Fruit fly (Drosophila melanogaster): ENCODE data around the gene CG1299.

The CG1299 gene

dm6 chr3L:4159264-4159663 lies 10.8 kb downstream of the CG1299 start:
- TF ChIP-seq Hnf4 (GFP tag; optimal IDR thresholded peaks at IDR 0.05) = no peak
- no peak for TF ChIP-seq HLH106 (tag; optimal IDR thresholded peaks at IDR 0.05)
- TF ChIP-seq GATAd (GFP tag; optimal IDR thresholded peaks at IDR 0.05) = no peak
- no peak for TF ChIP-seq jim (GFP tag; optimal IDR thresholded peaks at IDR 0.05)
- TF ChIP-seq Hr83 (GFP tag; optimal IDR thresholded peaks at IDR 0.05; ENCODE audit: poor library complexity, severe bottlenecking) = no peak
- TF ChIP-seq Myc (optimal IDR thresholded peaks at IDR 0.05) = no peak
- TF ChIP-seq woc (GFP tag; optimal IDR thresholded peaks at IDR 0.05) = no peak
- no peak for TF ChIP-seq br (GFP tag; optimal IDR thresholded peaks at IDR 0.05)
- TF ChIP-seq N (GFP tag; optimal IDR thresholded peaks at IDR 0.05) = no peak
- no peak for TF ChIP-seq tai (GFP tag; optimal IDR thresholded peaks at IDR 0.05)
- no peak for TF ChIP-seq pan (optimal IDR thresholded peaks at IDR 0.05)
- TF ChIP-seq sv (GFP tag; optimal IDR thresholded peaks at IDR 0.05) = no peak
- no peak for TF ChIP-seq ey (GFP tag; optimal IDR thresholded peaks at IDR 0.05)
- TF ChIP-seq OdsH (GFP tag; optimal IDR thresholded peaks at IDR 0.05) = no peak
- TF ChIP-seq rgr (GFP tag; optimal IDR thresholded peaks at IDR 0.05) = no peak
- TF ChIP-seq sage (GFP tag; optimal IDR thresholded peaks at IDR 0.05) = no peak
- no peak for TF ChIP-seq Jra (GFP tag; optimal IDR thresholded peaks at IDR 0.05)
- TF ChIP-seq usp (GFP tag; optimal IDR thresholded peaks at IDR 0.05) = no peak

dm6 chr3L:4160926-4161325 lies 12.4 kb downstream of the CG1299 start, which contains the start of gene nab:
TSS of gene nab (minus strand) at chr3L:4160932.
- TF ChIP-seq CrebA (GFP tag; optimal IDR thresholded peaks at IDR 0.05; ENCODE audit: borderline replicate concordance) (peak; percentile 62), Sp1 (GFP tag; optimal IDR thresholded peaks at IDR 0.05) (peak; percentile 44), N (GFP tag; optimal IDR thresholded peaks at IDR 0.05) (no peak)

dm6 chr3L:4167353-4167842 lies 18.9 kb downstream of the CG1299 start, which contains the start of gene mas:
TSS of gene mas (minus strand) at chr3L:4167464.
- no peak for TF ChIP-seq N (GFP tag; optimal IDR thresholded peaks at IDR 0.05)
- TF ChIP-seq Hr78 (GFP tag; optimal IDR thresholded peaks at IDR 0.05) = no peak
- peak; percentile 38 to 89 for TF ChIP-seq dl (GFP tag; optimal IDR thresholded peaks at IDR 0.05; ENCODE audit: insufficient read depth in 1 of 2, partially characterized antibody in 2 of 2)
- TF ChIP-seq Dif (GFP tag; optimal IDR thresholded peaks at IDR 0.05; ENCODE audit: partially characterized antibody) = peak; percentile 91
- peak; percentile 22 for TF ChIP-seq fru (GFP tag; optimal IDR thresholded peaks at IDR 0.05)
- no peak for TF ChIP-seq CrebA (GFP tag; optimal IDR thresholded peaks at IDR 0.05; ENCODE audit: borderline replicate concordance)

- TF ChIP-seq Myc (optimal IDR thresholded peaks at IDR 0.05) (no peak), h (GFP tag; optimal IDR thresholded peaks at IDR 0.05) (peak; percentile 3), Hr78 (GFP tag; optimal IDR thresholded peaks at IDR 0.05) (no peak), Rel (GFP tag; optimal IDR thresholded peaks at IDR 0.05) (no peak), Rel (tag; optimal IDR thresholded peaks at IDR 0.05) (peak; percentile 67), CrebA (GFP tag; optimal IDR thresholded peaks at IDR 0.05; ENCODE audit: borderline replicate concordance) (peak; percentile 51), HLH106 (tag; optimal IDR thresholded peaks at IDR 0.05) (peak; percentile 51), psq (GFP tag; optimal IDR thresholded peaks at IDR 0.05) (peak; percentile 14), Dif (GFP tag; optimal IDR thresholded peaks at IDR 0.05; ENCODE audit: partially characterized antibody) (peak; percentile 40), Hr83 (GFP tag; optimal IDR thresholded peaks at IDR 0.05; ENCODE audit: poor library complexity, severe bottlenecking) (no peak), Hnf4 (GFP tag; optimal IDR thresholded peaks at IDR 0.05) (peak; percentile 24)
These were observed 21.6 kb downstream of the CG1299 start, which contains the start of gene Ero1L for dm6 chr3L:4169957-4170651. TSS of gene Ero1L (plus strand) at chr3L:4170404.

dm6 chr3L:4173584-4173983 lies 25.1 kb downstream of the CG1299 start, which contains the start of gene CG18675:
TSS of gene CG18675 (plus strand) at chr3L:4173884.
- no peak for TF ChIP-seq dsf (GFP tag; optimal IDR thresholded peaks at IDR 0.05; ENCODE audit: borderline replicate concordance)
- TF ChIP-seq brk (GFP tag; optimal IDR thresholded peaks at IDR 0.05) = no peak
- TF ChIP-seq Myc (optimal IDR thresholded peaks at IDR 0.05) = no peak
- TF ChIP-seq usp (GFP tag; optimal IDR thresholded peaks at IDR 0.05) = no peak
- TF ChIP-seq sv (GFP tag; optimal IDR thresholded peaks at IDR 0.05) = no peak
- TF ChIP-seq Abd-B (GFP tag; optimal IDR thresholded peaks at IDR 0.05) = no peak
- TF ChIP-seq Jra (GFP tag; optimal IDR thresholded peaks at IDR 0.05) = no peak
- no peak for TF ChIP-seq br (GFP tag; optimal IDR thresholded peaks at IDR 0.05)
- no peak for TF ChIP-seq CrebA (GFP tag; optimal IDR thresholded peaks at IDR 0.05; ENCODE audit: borderline replicate concordance)
- TF ChIP-seq Hr83 (GFP tag; optimal IDR thresholded peaks at IDR 0.05; ENCODE audit: poor library complexity, severe bottlenecking) = no peak
- no peak for TF ChIP-seq Sp1 (GFP tag; optimal IDR thresholded peaks at IDR 0.05)
- no peak for TF ChIP-seq foxo (GFP tag; optimal IDR thresholded peaks at IDR 0.05)
- no peak for TF ChIP-seq fru (GFP tag; optimal IDR thresholded peaks at IDR 0.05)
- TF ChIP-seq pan (optimal IDR thresholded peaks at IDR 0.05) = no peak
- TF ChIP-seq OdsH (GFP tag; optimal IDR thresholded peaks at IDR 0.05) = no peak
- no peak for TF ChIP-seq Hnf4 (GFP tag; optimal IDR thresholded peaks at IDR 0.05)
- TF ChIP-seq woc (GFP tag; optimal IDR thresholded peaks at IDR 0.05) = no peak

Measured in whole organism, wandering third instar larva.